Worm (Caenorhabditis elegans) whole organism, L2 larva: ENCODE data around the gene npr-10.

ENCODE experiments used
- blmp-1 ChIP-seq: sonication (generic microtip); optimal IDR thresholded peaks from 2 replicates; lab custom pipeline; 2017; ENCODE audit warnings: missing genetic modification characterization, mild to moderate bottlenecking, missing compliant biosample characterization, antibody characterized with exemption, moderate library complexity; ENCODE audit not compliant: insufficient read depth
- nhr-10 ChIP-seq: sonication (generic microtip); optimal IDR thresholded peaks from 2 replicates; lab custom pipeline; 2017; ENCODE audit warnings: missing biosample characterization, missing genetic modification characterization
- zag-1 ChIP-seq: fragments of 150-350 bp; optimal IDR thresholded peaks from 2 replicates; lab custom pipeline; 2014; ENCODE audit warnings: missing biosample characterization, missing genetic modification characterization

- no peak for TF ChIP-seq nhr-10
- TF ChIP-seq blmp-1: peak; percentile 91
- no peak for TF ChIP-seq zag-1 (tag; lab: Kevin White, UChicago)
Observed at ce11 chrX:13009645-13010044, 22.9 kb downstream of the npr-10 start.
